Fruit fly (Drosophila melanogaster) whole organism, embryonic: ENCODE results near the gene CG7794.

Experiments
- CG11456 ChIP-seq: fragments of 200-800 bp; sonication (Bioruptor generic); IDR thresholded peaks from 3 replicates; pipeline ENCODE4 v1.3.6; 2022; ENCODE audit warnings: missing biosample characterization, missing genetic modification characterization
- CG12391 ChIP-seq: fragments of 200-800 bp; sonication (Bioruptor generic); optimal IDR thresholded peaks from 3 replicates; lab custom pipeline; 2018; ENCODE audit warnings: missing biosample characterization, mild to moderate bottlenecking, missing genetic modification characterization, moderate library complexity
- CG13123 ChIP-seq: fragments of 200-800 bp; sonication (Bioruptor generic); optimal IDR thresholded peaks from 2 replicates; lab custom pipeline; 2016; ENCODE audit warnings: missing biosample characterization, missing genetic modification characterization
- CG13287 ChIP-seq: fragments of 200-800 bp; sonication (Bioruptor generic); IDR thresholded peaks from 2 replicates; pipeline ENCODE4 v1.3.6; 2022; ENCODE audit warnings: missing biosample characterization, missing genetic modification characterization; ENCODE audit not compliant: partially characterized antibody
- CG13775 ChIP-seq: fragments of 200-800 bp; sonication (Bioruptor generic); optimal IDR thresholded peaks from 3 replicates; lab custom pipeline; 2017; ENCODE audit warnings: missing biosample characterization, mild to moderate bottlenecking, missing genetic modification characterization
- CG14050 ChIP-seq: fragments of 200-800 bp; sonication (Bioruptor generic); IDR thresholded peaks from 3 replicates; pipeline ENCODE4 v1.3.6; 2022; ENCODE audit warnings: missing biosample characterization, missing genetic modification characterization
- CG14860 ChIP-seq: fragments of 200-800 bp; sonication (Bioruptor generic); IDR thresholded peaks from 3 replicates; pipeline ENCODE4 v1.3.6; 2022; ENCODE audit warnings: missing biosample characterization, missing genetic modification characterization; ENCODE audit not compliant: partially characterized antibody
- CG15073 ChIP-seq: fragments of 200-800 bp; sonication (Bioruptor generic); optimal IDR thresholded peaks from 2 replicates; lab custom pipeline; 2016; ENCODE audit warnings: missing biosample characterization, missing genetic modification characterization
- CG15269 ChIP-seq: fragments of 200-800 bp; sonication (Bioruptor generic); optimal IDR thresholded peaks from 2 replicates; lab custom pipeline; 2018; ENCODE audit warnings: missing biosample characterization, mild to moderate bottlenecking, missing genetic modification characterization, moderate library complexity
- CG1602 ChIP-seq: fragments of 200-800 bp; sonication (Bioruptor generic); optimal IDR thresholded peaks from 3 replicates; lab custom pipeline; 2016; ENCODE audit warnings: missing biosample characterization, missing genetic modification characterization
- CG16779 ChIP-seq: fragments of 200-800 bp; sonication (Bioruptor generic); IDR thresholded peaks from 2 replicates; pipeline ENCODE4 v1.3.6; 2022; ENCODE audit warnings: missing biosample characterization, missing genetic modification characterization
- CG1832 ChIP-seq: fragments of 200-800 bp; sonication (Bioruptor generic); optimal IDR thresholded peaks from 2 replicates; lab custom pipeline; 2017; ENCODE audit warnings: missing biosample characterization, mild to moderate bottlenecking, missing genetic modification characterization, inconsistent platforms
- CG2129 ChIP-seq: fragments of 200-800 bp; sonication (Bioruptor generic); IDR thresholded peaks from 2 replicates; pipeline ENCODE4 v1.3.6; 2022; ENCODE audit warnings: missing biosample characterization, missing genetic modification characterization; ENCODE audit not compliant: partially characterized antibody
- CG32767 ChIP-seq: fragments of 200-800 bp; sonication (Bioruptor generic); IDR thresholded peaks from 2 replicates; pipeline ENCODE4 v1.3.6; 2022; ENCODE audit warnings: missing biosample characterization, missing genetic modification characterization
- CG33213 ChIP-seq: fragments of 200-800 bp; sonication (Bioruptor generic); optimal IDR thresholded peaks from 3 replicates; lab custom pipeline; 2016; ENCODE audit warnings: missing biosample characterization, missing genetic modification characterization
- CG4282 ChIP-seq: fragments of 200-800 bp; sonication (Bioruptor generic); optimal IDR thresholded peaks from 2 replicates; lab custom pipeline; 2016; ENCODE audit warnings: missing biosample characterization, missing genetic modification characterization
- CG6765 ChIP-seq: fragments of 200-800 bp; sonication (Bioruptor generic); optimal IDR thresholded peaks from 3 replicates; lab custom pipeline; 2017; ENCODE audit warnings: missing biosample characterization, mild to moderate bottlenecking, missing genetic modification characterization
- CG7357 ChIP-seq: fragments of 200-800 bp; sonication (Bioruptor generic); IDR thresholded peaks from 3 replicates; pipeline ENCODE4 v1.3.6; 2022; ENCODE audit warnings: missing biosample characterization, missing genetic modification characterization
- CG8089 ChIP-seq: fragments of 200-800 bp; sonication (Bioruptor generic); optimal IDR thresholded peaks from 3 replicates; lab custom pipeline; 2016; ENCODE audit warnings: missing biosample characterization, missing genetic modification characterization
- CG8281 ChIP-seq: fragments of 200-800 bp; sonication (Bioruptor generic); optimal IDR thresholded peaks from 2 replicates; lab custom pipeline; 2018; ENCODE audit warnings: missing biosample characterization, mild to moderate bottlenecking, missing genetic modification characterization, moderate library complexity
- CG8944 ChIP-seq: fragments of 200-800 bp; sonication (Bioruptor generic); optimal IDR thresholded peaks from 3 replicates; lab custom pipeline; 2016; ENCODE audit warnings: missing biosample characterization, missing genetic modification characterization
- Dbx ChIP-seq: fragments of 200-800 bp; sonication (Bioruptor generic); IDR thresholded peaks from 3 replicates; pipeline ENCODE4 v1.3.6; 2022; ENCODE audit warnings: missing biosample characterization, missing genetic modification characterization
- ERR ChIP-seq: fragments of 200-800 bp; sonication (Bioruptor generic); optimal IDR thresholded peaks from 2 replicates; lab custom pipeline; 2016; ENCODE audit warnings: missing biosample characterization, missing genetic modification characterization
- Gug ChIP-seq: fragments of 200-800 bp; sonication (Bioruptor generic); IDR thresholded peaks from 4 replicates; pipeline ENCODE4 v1.3.6; 2022; ENCODE audit warnings: missing biosample characterization, missing genetic modification characterization
- H15 ChIP-seq: fragments of 200-800 bp; sonication (Bioruptor generic); IDR thresholded peaks from 3 replicates; pipeline ENCODE4 v1.3.6; 2022; ENCODE audit warnings: missing biosample characterization, missing genetic modification characterization
- Hmx ChIP-seq: fragments of 200-800 bp; sonication (Bioruptor generic); optimal IDR thresholded peaks from 2 replicates; lab custom pipeline; 2016; ENCODE audit warnings: missing biosample characterization, missing genetic modification characterization
- Oaz ChIP-seq: fragments of 200-800 bp; sonication (Bioruptor generic); IDR thresholded peaks from 2 replicates; pipeline ENCODE4 v1.3.6; 2022; ENCODE audit warnings: missing biosample characterization, missing genetic modification characterization
- Rfx ChIP-seq: fragments of 200-800 bp; sonication (Bioruptor generic); IDR thresholded peaks from 2 replicates; pipeline ENCODE4 v1.3.6; 2022; ENCODE audit warnings: missing biosample characterization, missing genetic modification characterization
- Rx ChIP-seq: fragments of 200-800 bp; sonication (Bioruptor generic); IDR thresholded peaks from 2 replicates; pipeline ENCODE4 v1.3.6; 2022; ENCODE audit warnings: missing biosample characterization, missing genetic modification characterization
- TFAM ChIP-seq: fragments of 200-800 bp; sonication (Bioruptor generic); optimal IDR thresholded peaks from 2 replicates; lab custom pipeline; 2017; ENCODE audit warnings: missing biosample characterization, missing genetic modification characterization, inconsistent platforms
- ac ChIP-seq: fragments of 200-800 bp; sonication (Bioruptor generic); optimal IDR thresholded peaks from 3 replicates; lab custom pipeline; 2017; ENCODE audit warnings: missing biosample characterization, mild to moderate bottlenecking, missing genetic modification characterization
- amos ChIP-seq: fragments of 200-800 bp; sonication (Bioruptor generic); IDR thresholded peaks from 2 replicates; pipeline ENCODE4 v1.3.6; 2022; ENCODE audit warnings: missing biosample characterization, missing genetic modification characterization; ENCODE audit not compliant: partially characterized antibody
- crp ChIP-seq, 2 experiments: fragments of 200-800 bp; sonication (Bioruptor generic); optimal IDR thresholded peaks; 2 replicates in 1 of 2; 3 replicates in 1 of 2; lab custom pipeline; 2017; ENCODE audit warnings: missing biosample characterization in 2 of 2, missing genetic modification characterization in 2 of 2, mild to moderate bottlenecking in 1 of 2, moderate library complexity in 1 of 2
- gt ChIP-seq: fragments of 200-800 bp; sonication (Bioruptor generic); IDR thresholded peaks from 2 replicates; pipeline ENCODE4 v1.3.6; 2022; ENCODE audit warnings: missing biosample characterization, missing genetic modification characterization
- kah ChIP-seq: fragments of 200-800 bp; sonication (Bioruptor generic); optimal IDR thresholded peaks from 2 replicates; lab custom pipeline; 2018; ENCODE audit warnings: missing biosample characterization, mild to moderate bottlenecking, missing genetic modification characterization
- lov ChIP-seq, 2 experiments: fragments of 200-800 bp in 1 of 2; fragments of >200 bp in 1 of 2; sonication (Bioruptor generic) in 1 of 2; IDR thresholded peaks in 1 of 2; optimal IDR thresholded peaks in 1 of 2; 2 replicates in 1 of 2; 3 replicates in 1 of 2; pipeline versions ENCODE4 v1.3.6 to Lab custom; 2017 to 2022; ENCODE audit warnings: missing biosample characterization in 1 of 2, missing genetic modification characterization in 1 of 2
- luna ChIP-seq: fragments of 200-800 bp; sonication (Bioruptor generic); optimal IDR thresholded peaks from 2 replicates; lab custom pipeline; 2016; ENCODE audit warnings: missing biosample characterization, missing genetic modification characterization
- phol ChIP-seq: fragments of 200-800 bp; sonication (Bioruptor generic); optimal IDR thresholded peaks from 3 replicates; lab custom pipeline; 2018; ENCODE audit warnings: missing biosample characterization, mild to moderate bottlenecking, missing genetic modification characterization, moderate library complexity
- psq ChIP-seq: fragments of 200-800 bp; sonication (Bioruptor generic); optimal IDR thresholded peaks from 2 replicates; lab custom pipeline; 2017; ENCODE audit warnings: missing biosample characterization, missing genetic modification characterization
- ranshi ChIP-seq: fragments of 200-800 bp; sonication (Bioruptor generic); IDR thresholded peaks from 2 replicates; pipeline ENCODE4 v1.3.6; 2022; ENCODE audit warnings: missing biosample characterization, missing genetic modification characterization
- slbo ChIP-seq: fragments of 200-800 bp; sonication (Bioruptor generic); IDR thresholded peaks from 2 replicates; pipeline ENCODE4 v1.3.6; 2022; ENCODE audit warnings: missing biosample characterization, missing genetic modification characterization
- tio ChIP-seq: fragments of 200-800 bp; sonication (Bioruptor generic); optimal IDR thresholded peaks from 2 replicates; lab custom pipeline; 2017; ENCODE audit warnings: missing biosample characterization, missing genetic modification characterization, inconsistent platforms
- tna ChIP-seq: fragments of 200-800 bp; sonication (Bioruptor generic); IDR thresholded peaks from 2 replicates; pipeline ENCODE4 v1.3.6; 2022; ENCODE audit warnings: missing biosample characterization, missing genetic modification characterization; ENCODE audit not compliant: partially characterized antibody
- trem ChIP-seq: fragments of 200-800 bp; optimal IDR thresholded peaks from 3 replicates; lab custom pipeline; 2019; ENCODE audit warnings: missing biosample characterization, mild to moderate bottlenecking, missing genetic modification characterization, moderate library complexity
- twi ChIP-seq: fragments of 200-800 bp; optimal IDR thresholded peaks from 2 replicates; lab custom pipeline; 2019; ENCODE audit warnings: missing biosample characterization, mild to moderate bottlenecking, missing genetic modification characterization, moderate library complexity
- usp ChIP-seq: fragments of >200 bp; optimal IDR thresholded peaks from 2 replicates; lab custom pipeline; 2017; ENCODE audit warnings: missing biosample characterization, missing genetic modification characterization
- vvl ChIP-seq: fragments of 200-800 bp; sonication (Bioruptor generic); IDR thresholded peaks from 2 replicates; pipeline ENCODE4 v1.3.6; 2022; ENCODE audit warnings: missing biosample characterization, missing genetic modification characterization
- z ChIP-seq: fragments of 200-800 bp; sonication (Bioruptor generic); IDR thresholded peaks from 3 replicates; pipeline ENCODE4 v1.3.6; 2022; ENCODE audit warnings: missing biosample characterization, missing genetic modification characterization
- zfh1 ChIP-seq: fragments of 200-800 bp; sonication (Bioruptor generic); IDR thresholded peaks from 3 replicates; pipeline ENCODE4 v1.3.6; 2022; ENCODE audit warnings: missing biosample characterization, missing genetic modification characterization

The CG7794 gene

dm6 chr3R:18049272-18050015 lies 25.9 kb downstream of the CG7794 start (continued):
- no peak for TF ChIP-seq TFAM
- peak; percentile 61 for TF ChIP-seq ac (GFP tag; lab: Kevin White, UChicago)
- TF ChIP-seq CG13287 (GFP tag; lab: Robert Waterston, UW): no peak
- no peak for TF ChIP-seq amos (GFP tag; lab: Robert Waterston, UW)
- no peak for TF ChIP-seq twi (tag; lab: Kevin White, UChicago)
- peak; percentile 15 for TF ChIP-seq CG33213
- no peak for TF ChIP-seq CG4282 (GFP tag; lab: Kevin White, UChicago)
- 0 out of 3 replicates have a peak, but pooled peaks have one; percentile 28 for TF ChIP-seq H15 (GFP tag; lab: Robert Waterston, UW)
- peak; percentile 52; the same call in 1 of the 2 replicates for TF ChIP-seq Rfx (GFP tag; lab: Robert Waterston, UW)
- peak; percentile 6; the same call in 1 of the 4 replicates for TF ChIP-seq Gug (GFP tag; lab: Robert Waterston, UW)
- peak; percentile 69 for TF ChIP-seq CG1832
- TF ChIP-seq CG32767 (GFP tag; lab: Robert Waterston, UW): peak; percentile 9; the same call in 1 of the 2 replicates
- TF ChIP-seq ERR (GFP tag; lab: Kevin White, UChicago): no peak
- TF ChIP-seq CG1602: peak; percentile 85
- peak in 1 of 2 experiments; percentile 7 for TF ChIP-seq crp (GFP tag; optimal IDR thresholded peaks at IDR 0.05; lab: Kevin White, UChicago)
- no peak for TF ChIP-seq CG7357
- no peak for TF ChIP-seq CG14860 (GFP tag; lab: Robert Waterston, UW)
- peak; percentile 85 for TF ChIP-seq tio
- TF ChIP-seq psq (GFP tag; lab: Kevin White, UChicago): peak; percentile 30
- no peak for TF ChIP-seq CG2129 (GFP tag; lab: Robert Waterston, UW)
- TF ChIP-seq CG11456 (GFP tag; lab: Robert Waterston, UW): no peak
- TF ChIP-seq trem (tag; lab: Kevin White, UChicago): peak; percentile 34
- peak; percentile 2 for TF ChIP-seq CG6765 (GFP tag; lab: Kevin White, UChicago)
- peak; percentile 86 for TF ChIP-seq phol (tag; lab: Kevin White, UChicago)
- no peak for TF ChIP-seq Hmx (GFP tag; lab: Kevin White, UChicago)
- TF ChIP-seq ranshi (GFP tag; lab: Robert Waterston, UW): peak; percentile 57; the same call in 1 of the 2 replicates
- TF ChIP-seq gt (GFP tag; lab: Robert Waterston, UW): no peak
- 0 out of 3 replicates have a peak, but pooled peaks have one; percentile 38 for TF ChIP-seq zfh1
- TF ChIP-seq luna (GFP tag; lab: Kevin White, UChicago): no peak
- peak; percentile 63 for TF ChIP-seq slbo
- peak; percentile 13; the same call in 1 of the 2 replicates for TF ChIP-seq vvl
- no peak for TF ChIP-seq Dbx (GFP tag; lab: Robert Waterston, UW)
- no peak for TF ChIP-seq CG8089 (GFP tag; lab: Kevin White, UChicago)
- TF ChIP-seq CG14050 (GFP tag; lab: Robert Waterston, UW): no peak
- TF ChIP-seq CG13123 (GFP tag; lab: Kevin White, UChicago): peak; percentile 43
- TF ChIP-seq CG8281 (tag; lab: Kevin White, UChicago): peak; percentile 13
- TF ChIP-seq kah: no peak
- TF ChIP-seq CG16779 (GFP tag; lab: Robert Waterston, UW): no peak
- peak; percentile 80 for TF ChIP-seq CG13775
- peak; percentile 76 for TF ChIP-seq CG15269
- no peak for TF ChIP-seq CG8944 (GFP tag; lab: Kevin White, UChicago)
- TF ChIP-seq Oaz: no peak
- TF ChIP-seq CG12391 (tag; lab: Kevin White, UChicago): peak; percentile 84
- TF ChIP-seq lov (optimal IDR thresholded peaks at IDR 0.05; lab: Kevin White, UChicago): no peak
- no peak for TF ChIP-seq lov (GFP tag; IDR thresholded peaks at IDR 0.05; lab: Robert Waterston, UW)
- peak; percentile 88 for TF ChIP-seq z (GFP tag; lab: Robert Waterston, UW)
- 0 out of 2 replicates have a peak, but pooled peaks have one; percentile 22 for TF ChIP-seq Rx (GFP tag; lab: Robert Waterston, UW)
- TF ChIP-seq tna (GFP tag; lab: Robert Waterston, UW): no peak
- no peak for TF ChIP-seq usp
- TF ChIP-seq CG15073: peak; percentile 9
